Worm (Caenorhabditis elegans): ENCODE measurements around the gene C18A11.4.
A peak's percentile ranks its signal among the peaks of the same experiment; 100 is the strongest.

The C18A11.4 gene

ce11 chrX:8030032-8030431 is 15.3 kb upstream of the C18A11.4 start:
- TF ChIP-seq ceh-2 (tag; optimal IDR thresholded peaks at IDR 0.05) (no peak), hlh-15 (tag; optimal IDR thresholded peaks at IDR 0.05) (no peak), ceh-19 (GFP tag; optimal IDR thresholded peaks at IDR 0.05) (no peak)

ce11 chrX:8036219-8036883 is 9.0 kb upstream of the C18A11.4 start:
- TF ChIP-seq Y22D7AL.16 (tag; optimal IDR thresholded peaks at IDR 0.05): no peak
- TF ChIP-seq syd-9 (tag; optimal IDR thresholded peaks at IDR 0.05): peak; percentile 36
- peak; percentile 2 for TF ChIP-seq hlh-8 (tag; optimal IDR thresholded peaks at IDR 0.05)
- peak; percentile 33 for TF ChIP-seq ttx-3 (tag; optimal IDR thresholded peaks at IDR 0.05)
- peak; percentile 71 for TF ChIP-seq ceh-30 (tag; optimal IDR thresholded peaks at IDR 0.05)
- peak; percentile 57 for TF ChIP-seq ceh-2 (tag; optimal IDR thresholded peaks at IDR 0.05)
- peak; percentile 99 for TF ChIP-seq ceh-18 (tag; optimal IDR thresholded peaks at IDR 0.05)
- peak; percentile 94 for TF ChIP-seq nfya-1 (tag; optimal IDR thresholded peaks at IDR 0.05)
- TF ChIP-seq unc-42 (tag; optimal IDR thresholded peaks at IDR 0.05): peak; percentile 95
- peak; percentile 91 for TF ChIP-seq rnt-1 (tag; optimal IDR thresholded peaks at IDR 0.05)
- TF ChIP-seq fkh-6 (tag; optimal IDR thresholded peaks at IDR 0.05): no peak
- no peak for TF ChIP-seq pag-3 (tag; optimal IDR thresholded peaks at IDR 0.05; ENCODE audit: borderline replicate concordance)
- peak; percentile 38 for TF ChIP-seq hlh-13 (GFP tag; optimal IDR thresholded peaks at IDR 0.05)
- TF ChIP-seq hlh-30 (tag; optimal IDR thresholded peaks at IDR 0.05; ENCODE audit: insufficient read depth): peak; percentile 76
- TF ChIP-seq lin-11 (tag; optimal IDR thresholded peaks at IDR 0.05): no peak
- TF ChIP-seq nhr-232 (tag; optimal IDR thresholded peaks at IDR 0.05): peak; percentile 2
- peak; percentile 5 for TF ChIP-seq F13H6.1 (tag; optimal IDR thresholded peaks at IDR 0.05)
- TF ChIP-seq unc-55 (GFP tag; optimal IDR thresholded peaks at IDR 0.05): peak; percentile 85
- TF ChIP-seq dmd-4 (tag; optimal IDR thresholded peaks at IDR 0.05; ENCODE audit: borderline replicate concordance): no peak
- TF ChIP-seq fkh-10 (GFP tag; optimal IDR thresholded peaks at IDR 0.05): peak; percentile 66
- no peak for TF ChIP-seq K02D7.2 (tag; optimal IDR thresholded peaks at IDR 0.05)
- peak; percentile 76 for TF ChIP-seq K09A11.1 (tag; optimal IDR thresholded peaks at IDR 0.05; ENCODE audit: insufficient read depth)
- TF ChIP-seq ama-1 (optimal IDR thresholded peaks at IDR 0.05): no peak
- TF ChIP-seq ref-2 (tag; optimal IDR thresholded peaks at IDR 0.05): peak; percentile 95
- no peak for TF ChIP-seq ceh-9 (tag; optimal IDR thresholded peaks at IDR 0.05)
- peak; percentile 75 for TF ChIP-seq ceh-34 (tag; optimal IDR thresholded peaks at IDR 0.05)
- TF ChIP-seq pax-1 (tag; optimal IDR thresholded peaks at IDR 0.05): peak; percentile 69
- peak; percentile 76 for TF ChIP-seq pros-1 (tag; optimal IDR thresholded peaks at IDR 0.05)
- TF ChIP-seq pqm-1 (tag; optimal IDR thresholded peaks at IDR 0.05): peak; percentile 66
- peak; percentile 91 for TF ChIP-seq tbx-2 (tag; optimal IDR thresholded peaks at IDR 0.05)
- TF ChIP-seq elt-4 (tag; optimal IDR thresholded peaks at IDR 0.05): no peak
- no peak for TF ChIP-seq zip-5 (tag; optimal IDR thresholded peaks at IDR 0.05)
- peak; percentile 99 for TF ChIP-seq ceh-48 (tag; optimal IDR thresholded peaks at IDR 0.05)
- TF ChIP-seq ceh-45 (GFP tag; IDR thresholded peaks at IDR 0.05): no peak; the same call in 1 of the 2 replicates
- TF ChIP-seq pha-2 (tag; optimal IDR thresholded peaks at IDR 0.05): no peak
- peak; percentile 44 for TF ChIP-seq ceh-22 (tag; optimal IDR thresholded peaks at IDR 0.05)
- peak; percentile 64 for TF ChIP-seq hlh-6 (tag; optimal IDR thresholded peaks at IDR 0.05)
- TF ChIP-seq ceh-6 (GFP tag; optimal IDR thresholded peaks at IDR 0.05): peak; percentile 10
- no peak for TF ChIP-seq npax-4 (tag; optimal IDR thresholded peaks at IDR 0.05)
- peak; percentile 22 for TF ChIP-seq pat-9 (tag; optimal IDR thresholded peaks at IDR 0.05)
- peak; percentile 71 for TF ChIP-seq unc-86 (tag; optimal IDR thresholded peaks at IDR 0.05)
- TF ChIP-seq dve-1 (tag; optimal IDR thresholded peaks at IDR 0.05): peak; percentile 91
- TF ChIP-seq sdc-2 (tag; optimal IDR thresholded peaks at IDR 0.05): peak; percentile 99
- TF ChIP-seq sox-2 (GFP tag; IDR thresholded peaks at IDR 0.05): no peak
- peak; percentile 63 for TF ChIP-seq ceh-14 (tag; optimal IDR thresholded peaks at IDR 0.05)
- peak; percentile 46 for TF ChIP-seq C08G9.2 (tag; optimal IDR thresholded peaks at IDR 0.05)
- no peak for TF ChIP-seq madf-2 (tag; optimal IDR thresholded peaks at IDR 0.05)
- TF ChIP-seq elt-2 (tag; optimal IDR thresholded peaks at IDR 0.05): peak; percentile 28
